Worm (Caenorhabditis elegans) whole organism, midembryonic: ENCODE data around the gene msi-1.

Experiments
- T22C8.4 ChIP-seq: fragments of 200-800 bp; sonication (Bioruptor generic); IDR thresholded peaks from 2 replicates; pipeline ENCODE4 v1.3.6; 2022; ENCODE audit warnings: missing genetic modification characterization, missing compliant biosample characterization
- cog-1 ChIP-seq: sonication (generic microtip); optimal IDR thresholded peaks from 2 replicates; lab custom pipeline; 2016; ENCODE audit warnings: missing genetic modification characterization, missing compliant biosample characterization
- flt-1 ChIP-seq: fragments of 200-800 bp; sonication (Bioruptor generic); IDR thresholded peaks from 2 replicates; pipeline ENCODE4 v1.3.6; 2022; ENCODE audit warnings: missing genetic modification characterization, missing compliant biosample characterization
- klf-2 ChIP-seq: fragments of 200-800 bp; sonication (Bioruptor generic); conservative IDR thresholded peaks from 2 replicates; pipeline ENCODE4 v1.3.6; 2022; ENCODE audit warnings: missing genetic modification reagents, missing genetic modification characterization, missing compliant biosample characterization
- med-1 ChIP-seq: sonication (generic microtip); optimal IDR thresholded peaks from 2 replicates; lab custom pipeline; 2017; ENCODE audit warnings: missing genetic modification characterization, mild to moderate bottlenecking, missing compliant biosample characterization, antibody characterized with exemption, missing genetic modification reagents; ENCODE audit not compliant: insufficient read depth
- ref-1 ChIP-seq: fragments of 200-800 bp; sonication (Bioruptor generic); conservative IDR thresholded peaks from 2 replicates; pipeline ENCODE4 v1.3.6; 2022; ENCODE audit warnings: missing genetic modification reagents, missing genetic modification characterization, missing compliant biosample characterization
- tab-1 ChIP-seq: fragments of 200-800 bp; sonication (Bioruptor generic); IDR thresholded peaks from 2 replicates; pipeline ENCODE4 v1.3.6; 2022; ENCODE audit warnings: missing genetic modification characterization, missing compliant biosample characterization
- ztf-29 ChIP-seq: fragments of 200-800 bp; sonication (Bioruptor generic); IDR thresholded peaks from 2 replicates; pipeline ENCODE4 v1.3.6; 2022; ENCODE audit warnings: missing genetic modification reagents, missing genetic modification characterization, missing compliant biosample characterization

- no peak for TF ChIP-seq flt-1 (GFP tag; lab: Robert Waterston, UW)
- no peak for TF ChIP-seq med-1
- TF ChIP-seq tab-1 (GFP tag; lab: Robert Waterston, UW) = no peak
- TF ChIP-seq T22C8.4 = no peak
- no peak for TF ChIP-seq ref-1 (GFP tag; lab: Robert Waterston, UW)
- no peak for TF ChIP-seq ztf-29
- no peak for TF ChIP-seq klf-2 (GFP tag; lab: Robert Waterston, UW)
- TF ChIP-seq cog-1 (tag; lab: Kevin White, UChicago) = no peak
Observed at ce11 chrIII:3978438-3978837, 2.2 kb upstream of the msi-1 start.
